Fruit fly (Drosophila melanogaster): ENCODE data around the gene CG33783.

- no peak for TF ChIP-seq usp (GFP tag; optimal IDR thresholded peaks at IDR 0.05)
- no peak for TF ChIP-seq Dfd (GFP tag; optimal IDR thresholded peaks at IDR 0.05)
- no peak for TF ChIP-seq fru (GFP tag; optimal IDR thresholded peaks at IDR 0.05)
- no peak for TF ChIP-seq Hr83 (GFP tag; optimal IDR thresholded peaks at IDR 0.05; ENCODE audit: poor library complexity, severe bottlenecking)
- TF ChIP-seq Hnf4 (GFP tag; optimal IDR thresholded peaks at IDR 0.05) = no peak
- TF ChIP-seq HLH106 (tag; optimal IDR thresholded peaks at IDR 0.05) = no peak
- TF ChIP-seq woc (GFP tag; optimal IDR thresholded peaks at IDR 0.05) = no peak
- no peak for TF ChIP-seq Abd-B (GFP tag; optimal IDR thresholded peaks at IDR 0.05)
Observed at dm6 chr3R:10106796-10107195, 40.2 kb downstream of the CG33783 start.

All from whole organism, wandering third instar larva.